Fruit fly (Drosophila melanogaster): ENCODE data around the gene CG15005.

- TF ChIP-seq psq (GFP tag; optimal IDR thresholded peaks at IDR 0.05), result no peak
- TF ChIP-seq bab2 (GFP tag; optimal IDR thresholded peaks at IDR 0.05), result no peak
- TF ChIP-seq CG12391 (tag; optimal IDR thresholded peaks at IDR 0.05), result no peak
- no peak for TF ChIP-seq CG6175 (GFP tag; IDR thresholded peaks at IDR 0.05)
- peak in 1 of 2 experiments; percentile 67 for TF ChIP-seq Pdp1 (GFP tag; optimal IDR thresholded peaks at IDR 0.05)
- TF ChIP-seq CG6813 (GFP tag; optimal IDR thresholded peaks at IDR 0.05), result no peak
- TF ChIP-seq CrebB (tag; optimal IDR thresholded peaks at IDR 0.05), result no peak
These were observed 21.7 kb upstream of the CG15005 start for dm6 chr3L:4225647-4226470.
